Worm (Caenorhabditis elegans) whole organism, early embryonic: Measurements from ENCODE around the gene clec-143.

Experiments used
- B0310.2 ChIP-seq: sonication (generic microtip); optimal IDR thresholded peaks from 2 replicates; lab custom pipeline; 2016; ENCODE audit warnings: mild to moderate bottlenecking, missing genetic modification characterization, missing compliant biosample characterization
- F13C5.2 ChIP-seq: sonication (generic microtip); optimal IDR thresholded peaks from 2 replicates; lab custom pipeline; 2017; ENCODE audit warnings: mild to moderate bottlenecking, missing genetic modification characterization, inconsistent platforms, missing compliant biosample characterization
- aly-1 ChIP-seq: sonication (generic microtip); optimal IDR thresholded peaks from 2 replicates; lab custom pipeline; 2016; ENCODE audit warnings: missing genetic modification characterization, missing compliant biosample characterization
- ama-1 ChIP-seq: fragments of 150-350 bp; optimal IDR thresholded peaks from 2 replicates; lab custom pipeline; 2014
- ceh-13 ChIP-seq: fragments of 200-800 bp; sonication (Bioruptor generic); optimal IDR thresholded peaks from 2 replicates; lab custom pipeline; 2018; ENCODE audit warnings: mild to moderate bottlenecking, missing genetic modification characterization, missing compliant biosample characterization
- ceh-36 ChIP-seq: sonication (generic microtip); optimal IDR thresholded peaks from 2 replicates; lab custom pipeline; 2016; ENCODE audit warnings: missing genetic modification characterization, inconsistent platforms, missing compliant biosample characterization
- ets-7 ChIP-seq: sonication (generic microtip); optimal IDR thresholded peaks from 2 replicates; lab custom pipeline; 2016; ENCODE audit warnings: missing genotype, missing genetic modification characterization, missing compliant biosample characterization
- flt-1 ChIP-seq: fragments of 200-800 bp; sonication (Bioruptor generic); IDR thresholded peaks from 2 replicates; pipeline ENCODE4 v1.3.6; 2022; ENCODE audit warnings: missing genetic modification characterization, missing compliant biosample characterization
- hmbx-1 ChIP-seq: sonication (generic microtip); optimal IDR thresholded peaks from 2 replicates; lab custom pipeline; 2016; ENCODE audit warnings: mild to moderate bottlenecking, missing genetic modification characterization, missing compliant biosample characterization
- hmg-4 ChIP-seq: fragments of 200-800 bp; sonication (Bioruptor generic); optimal IDR thresholded peaks from 2 replicates; lab custom pipeline; 2018; ENCODE audit warnings: mild to moderate bottlenecking, missing genetic modification characterization, missing compliant biosample characterization
- hnd-1 ChIP-seq: sonication (generic microtip); optimal IDR thresholded peaks from 2 replicates; lab custom pipeline; 2016; ENCODE audit warnings: missing genetic modification characterization, missing compliant biosample characterization
- pes-1 ChIP-seq: fragments of 200-800 bp; sonication (Bioruptor generic); IDR thresholded peaks from 2 replicates; pipeline ENCODE4 v1.3.6; 2022; ENCODE audit warnings: missing genetic modification reagents, missing genetic modification characterization, missing compliant biosample characterization
- scrt-1 ChIP-seq: fragments of 200-800 bp; sonication (Bioruptor generic); IDR thresholded peaks from 2 replicates; pipeline ENCODE4 v1.3.6; 2022; ENCODE audit warnings: missing genetic modification characterization, missing compliant biosample characterization
- sea-1 ChIP-seq: fragments of 200-800 bp; sonication (Bioruptor generic); conservative IDR thresholded peaks from 2 replicates; pipeline ENCODE4 v1.3.6; 2022; ENCODE audit warnings: missing genetic modification characterization, missing compliant biosample characterization
- tbx-11 ChIP-seq: fragments of 200-800 bp; sonication (Bioruptor generic); IDR thresholded peaks from 2 replicates; pipeline ENCODE4 v1.3.6; 2022; ENCODE audit warnings: missing genetic modification characterization, missing compliant biosample characterization
- tbx-37 ChIP-seq: fragments of 200-800 bp; sonication (Bioruptor generic); conservative IDR thresholded peaks from 2 replicates; pipeline ENCODE4 v1.3.6; 2022; ENCODE audit warnings: missing genetic modification reagents, missing genetic modification characterization, missing compliant biosample characterization
- tra-4 ChIP-seq: sonication (generic microtip); optimal IDR thresholded peaks from 2 replicates; lab custom pipeline; 2017; ENCODE audit warnings: missing genetic modification characterization, missing compliant biosample characterization

clec-143 gene

DNA sequence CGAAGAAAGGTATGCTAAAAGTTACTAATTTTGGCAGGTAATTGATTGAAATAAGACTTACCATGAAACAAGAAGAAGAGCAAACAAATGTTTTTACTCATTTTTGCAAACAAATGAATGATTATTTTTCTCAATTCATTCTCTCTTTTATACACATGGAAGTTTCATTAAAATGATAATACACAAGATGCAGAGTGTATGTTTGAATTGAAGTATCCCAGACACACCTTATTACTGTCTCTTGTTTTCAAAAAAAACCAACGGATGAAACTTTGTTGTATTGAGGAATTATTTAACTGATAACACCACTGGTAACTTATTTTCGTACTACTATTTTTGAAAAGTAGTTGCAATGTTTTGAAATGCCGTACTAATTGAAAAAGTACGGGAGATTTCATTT is 9.3 kb upstream of the clec-143 start, which contains the start of gene clec-59:
Gene clec-59, minus strand, starts transcription at position 101 of the 400 bp plus-strand sequence.
- TF ChIP-seq hmg-4 (GFP tag; lab: Kevin White, UChicago) (no peak), ama-1 (lab: Kevin White, UChicago) (no peak), flt-1 (GFP tag; lab: Robert Waterston, UW) (no peak)

DNA sequence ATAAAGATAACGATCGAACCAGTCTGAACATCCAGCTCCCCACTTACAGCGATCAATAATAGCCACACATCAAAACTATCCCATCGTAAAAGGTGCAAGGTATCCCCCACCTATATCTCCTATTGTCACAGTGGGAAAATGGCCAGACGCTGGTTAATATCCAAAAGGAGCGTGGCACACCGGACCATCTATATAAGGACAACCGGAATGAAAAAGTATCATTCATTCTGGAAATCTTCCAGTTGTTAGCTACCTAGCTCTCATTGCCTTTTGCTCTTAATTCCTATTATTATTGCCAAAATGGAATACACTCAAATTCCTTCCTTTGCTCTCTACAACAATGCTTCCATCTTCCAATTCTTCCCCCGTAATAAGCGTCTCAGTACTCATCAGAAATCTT is 6.9 kb upstream of the clec-143 start, which contains the start of gene ZK666.4:
Gene ZK666.4, plus strand, starts transcription at position 301 of the 400 bp plus-strand sequence.
- TF ChIP-seq scrt-1 (GFP tag; lab: Robert Waterston, UW), result no peak
- TF ChIP-seq hnd-1 (tag; lab: Kevin White, UChicago), result no peak
- no peak for TF ChIP-seq hmbx-1 (tag; lab: Kevin White, UChicago)
- TF ChIP-seq flt-1 (GFP tag; lab: Robert Waterston, UW), result no peak
- no peak for TF ChIP-seq pes-1 (GFP tag; lab: Robert Waterston, UW)
- no peak for TF ChIP-seq tbx-37 (GFP tag; lab: Robert Waterston, UW)

ce11 chrII:10476039-10476438 is 5.9 kb upstream of the clec-143 start, which contains the start of gene clec-58:
Gene clec-58, minus strand, starts transcription at chrII:10476139.
- TF ChIP-seq aly-1 (tag; lab: Kevin White, UChicago) (no peak), tbx-37 (GFP tag; lab: Robert Waterston, UW) (no peak), pes-1 (GFP tag; lab: Robert Waterston, UW) (no peak), ama-1 (lab: Kevin White, UChicago) (no peak), scrt-1 (GFP tag; lab: Robert Waterston, UW) (no peak), ceh-36 (tag; lab: Kevin White, UChicago) (no peak), hmg-4 (GFP tag; lab: Kevin White, UChicago) (no peak), sea-1 (GFP tag; lab: Robert Waterston, UW) (no peak), B0310.2 (tag; lab: Kevin White, UChicago) (no peak), hnd-1 (tag; lab: Kevin White, UChicago) (no peak), F13C5.2 (tag; lab: Kevin White, UChicago) (no peak), tra-4 (no peak), ets-7 (tag; lab: Kevin White, UChicago) (no peak), ceh-13 (GFP tag; lab: Kevin White, UChicago) (no peak), tbx-11 (no peak), hmbx-1 (tag; lab: Kevin White, UChicago) (no peak), flt-1 (GFP tag; lab: Robert Waterston, UW) (no peak)

DNA sequence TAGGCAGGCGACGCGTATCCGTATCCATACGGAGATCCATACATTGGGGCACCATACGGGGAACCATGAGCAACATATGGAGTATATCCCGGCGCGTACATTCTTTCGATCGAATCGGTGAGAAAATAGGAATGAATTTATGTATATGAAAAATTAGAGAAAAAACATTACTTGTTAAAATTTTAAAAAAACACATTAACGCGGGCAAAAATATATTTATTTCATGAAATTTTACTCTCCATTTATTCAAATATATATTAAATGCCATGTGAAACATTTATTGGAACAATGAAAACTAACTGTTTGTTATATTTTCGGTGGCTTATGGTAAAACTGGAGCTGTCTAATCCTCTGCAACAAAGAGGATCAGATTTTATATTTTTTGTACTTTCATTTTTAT is 1.7 kb upstream of the clec-143 start, which contains the start of gene ZK666.2:
Gene ZK666.2, minus strand, starts transcription at position 101 of the 400 bp plus-strand sequence.
- TF ChIP-seq tra-4 (no peak), B0310.2 (tag; lab: Kevin White, UChicago) (no peak), hmg-4 (GFP tag; lab: Kevin White, UChicago) (no peak), ets-7 (tag; lab: Kevin White, UChicago) (no peak), ceh-13 (GFP tag; lab: Kevin White, UChicago) (no peak), hmbx-1 (tag; lab: Kevin White, UChicago) (no peak), hnd-1 (tag; lab: Kevin White, UChicago) (no peak), aly-1 (tag; lab: Kevin White, UChicago) (no peak), pes-1 (GFP tag; lab: Robert Waterston, UW) (no peak), ceh-36 (tag; lab: Kevin White, UChicago) (no peak), tbx-11 (no peak), tbx-37 (GFP tag; lab: Robert Waterston, UW) (no peak), ama-1 (lab: Kevin White, UChicago) (no peak), scrt-1 (GFP tag; lab: Robert Waterston, UW) (no peak), sea-1 (GFP tag; lab: Robert Waterston, UW) (no peak)

- TF ChIP-seq tbx-37 (GFP tag; lab: Robert Waterston, UW) (no peak), pes-1 (GFP tag; lab: Robert Waterston, UW) (no peak), hnd-1 (tag; lab: Kevin White, UChicago) (no peak), scrt-1 (GFP tag; lab: Robert Waterston, UW) (no peak), hmbx-1 (tag; lab: Kevin White, UChicago) (no peak), ets-7 (tag; lab: Kevin White, UChicago) (no peak), aly-1 (tag; lab: Kevin White, UChicago) (no peak)
Observed at ce11 chrII:10471247-10471646, 1.1 kb upstream of the clec-143 start, which contains the start of gene ZK666.1. Gene ZK666.1, minus strand, starts transcription at chrII:10471347.

DNA sequence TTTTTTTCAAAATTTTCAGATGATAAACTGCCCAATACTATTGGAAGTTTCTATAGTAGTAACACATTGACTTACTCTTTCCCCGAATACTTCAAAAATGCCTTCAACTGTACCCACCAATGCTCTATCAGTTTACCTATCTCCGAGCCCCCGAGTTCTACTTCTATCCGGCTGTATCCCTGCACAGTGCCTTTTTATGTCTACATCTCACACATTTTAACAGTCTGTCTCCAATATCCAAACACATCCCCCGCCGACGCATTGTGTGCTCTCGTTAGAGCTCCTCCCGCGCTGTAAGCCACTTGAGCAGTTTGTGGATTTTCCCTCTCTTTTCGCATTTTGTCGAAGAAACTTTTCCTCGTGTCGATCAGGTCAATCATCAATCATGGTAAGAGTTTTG is 3.5 kb downstream of the clec-143 start, which contains the start of gene tnc-2:
Gene tnc-2, plus strand, starts transcription at position 301 of the 400 bp plus-strand sequence.
- TF ChIP-seq ama-1 (lab: Kevin White, UChicago), result no peak
- TF ChIP-seq tra-4, result no peak
- TF ChIP-seq sea-1 (GFP tag; lab: Robert Waterston, UW), result no peak
- TF ChIP-seq tbx-37 (GFP tag; lab: Robert Waterston, UW), result no peak

ce11 chrII:10464230-10464920 is 5.7 kb downstream of the clec-143 start, which contains the start of the genes ZK673.6 and sdz-37:
Gene ZK673.6, minus strand, starts transcription at chrII:10464330.
Gene sdz-37, plus strand, starts transcription at chrII:10464870.
- TF ChIP-seq hnd-1 (tag; lab: Kevin White, UChicago) (no peak), hmbx-1 (tag; lab: Kevin White, UChicago) (no peak), ama-1 (lab: Kevin White, UChicago) (no peak), scrt-1 (GFP tag; lab: Robert Waterston, UW) (no peak), pes-1 (GFP tag; lab: Robert Waterston, UW) (no peak), aly-1 (tag; lab: Kevin White, UChicago) (no peak), ceh-13 (GFP tag; lab: Kevin White, UChicago) (no peak), ets-7 (tag; lab: Kevin White, UChicago) (no peak)
